Fruit fly (Drosophila melanogaster) whole organism, wandering third instar larva: Measurements from ENCODE around the gene Send1.

Experiments used
- Abd-B ChIP-seq: fragments of >200 bp; optimal IDR thresholded peaks from 2 replicates; lab custom pipeline; 2017; ENCODE audit warnings: missing biosample characterization, missing genetic modification characterization
- CG32264 ChIP-seq: fragments of 200-800 bp; sonication (Bioruptor generic); optimal IDR thresholded peaks from 2 replicates; lab custom pipeline; 2016; ENCODE audit warnings: missing biosample characterization, missing genetic modification characterization
- CG9705 ChIP-seq: fragments of 200-800 bp; sonication (Bioruptor generic); optimal IDR thresholded peaks from 2 replicates; lab custom pipeline; 2018; ENCODE audit warnings: missing biosample characterization, mild to moderate bottlenecking, missing genetic modification characterization
- CrebA ChIP-seq: fragments of 200-800 bp; sonication (Bioruptor generic); optimal IDR thresholded peaks from 2 replicates; lab custom pipeline; 2016; ENCODE audit warnings: missing biosample characterization, mild to moderate bottlenecking, missing genetic modification characterization, borderline replicate concordance
- Dfd ChIP-seq: fragments of >200 bp; optimal IDR thresholded peaks from 2 replicates; lab custom pipeline; 2017; ENCODE audit warnings: missing biosample characterization, missing genetic modification characterization
- Dif ChIP-seq: fragments of 200-275, 200-300 bp; sonication (Bioruptor generic); optimal IDR thresholded peaks from 2 replicates; lab custom pipeline; 2018; ENCODE audit warnings: missing biosample characterization, missing genetic modification characterization; ENCODE audit not compliant: partially characterized antibody
- GATAd ChIP-seq: sonication (Bioruptor generic); optimal IDR thresholded peaks from 2 replicates; lab custom pipeline; 2016; ENCODE audit warnings: missing biosample characterization, missing genetic modification characterization
- HLH106 ChIP-seq: fragments of 200-800 bp; optimal IDR thresholded peaks from 3 replicates; lab custom pipeline; 2019; ENCODE audit warnings: missing biosample characterization, mild to moderate bottlenecking, missing genetic modification characterization, moderate library complexity
- Hnf4 ChIP-seq: fragments of 200-800 bp; sonication (Bioruptor generic); optimal IDR thresholded peaks from 2 replicates; lab custom pipeline; 2016; ENCODE audit warnings: missing biosample characterization, mild to moderate bottlenecking, missing genetic modification characterization
- Hr78 ChIP-seq: fragments of >200 bp; optimal IDR thresholded peaks from 2 replicates; lab custom pipeline; 2017; ENCODE audit warnings: missing biosample characterization, missing genetic modification characterization
- Hr83 ChIP-seq: fragments of 200-300 bp; sonication (Bioruptor generic); optimal IDR thresholded peaks from 2 replicates; lab custom pipeline; 2016; ENCODE audit warnings: missing biosample characterization, mild to moderate bottlenecking, missing genetic modification characterization, moderate library complexity; ENCODE audit not compliant: poor library complexity, severe bottlenecking
- Jra ChIP-seq: sonication (Bioruptor generic); optimal IDR thresholded peaks from 2 replicates; lab custom pipeline; 2016; ENCODE audit warnings: missing biosample characterization, missing genetic modification characterization
- Mio ChIP-seq: sonication (Bioruptor generic); optimal IDR thresholded peaks from 2 replicates; lab custom pipeline; 2016; ENCODE audit warnings: missing biosample characterization, missing genetic modification characterization
- Myc ChIP-seq: fragments of >200 bp; optimal IDR thresholded peaks from 2 replicates; lab custom pipeline; 2017
- N ChIP-seq: fragments of >200 bp; optimal IDR thresholded peaks from 2 replicates; lab custom pipeline; 2018; ENCODE audit warnings: missing biosample characterization, missing external identifiers, missing genetic modification characterization
- OdsH ChIP-seq: fragments of 200-800 bp; sonication (Bioruptor generic); optimal IDR thresholded peaks from 2 replicates; lab custom pipeline; 2016; ENCODE audit warnings: missing biosample characterization, mild to moderate bottlenecking, missing genetic modification characterization
- Rel ChIP-seq, 2 experiments: fragments of 200-800 bp; sonication (Bioruptor generic) in 1 of 2; optimal IDR thresholded peaks; 2 replicates in 1 of 2; 3 replicates in 1 of 2; lab custom pipeline; 2016 to 2019; ENCODE audit warnings: mild to moderate bottlenecking in 2 of 2, missing biosample characterization in 2 of 2, missing genetic modification characterization in 2 of 2, moderate library complexity in 1 of 2
- Sp1 ChIP-seq: fragments of 200-800 bp; sonication (Bioruptor generic); optimal IDR thresholded peaks from 3 replicates; lab custom pipeline; 2019; ENCODE audit warnings: missing biosample characterization, mild to moderate bottlenecking, missing genetic modification characterization, moderate library complexity
- Vsx2 ChIP-seq: fragments of 200-300, 225-300 bp; sonication (Bioruptor generic); optimal IDR thresholded peaks from 2 replicates; lab custom pipeline; 2018; ENCODE audit warnings: missing biosample characterization, missing genetic modification characterization; ENCODE audit not compliant: partially characterized antibody
- br ChIP-seq: fragments of 200-800 bp; sonication (Bioruptor generic); optimal IDR thresholded peaks from 2 replicates; lab custom pipeline; 2016; ENCODE audit warnings: missing biosample characterization, missing genetic modification characterization
- brk ChIP-seq: fragments of 200-800 bp; sonication (Bioruptor generic); optimal IDR thresholded peaks from 2 replicates; lab custom pipeline; 2016; ENCODE audit warnings: missing biosample characterization, mild to moderate bottlenecking, missing genetic modification characterization
- dl ChIP-seq, 2 experiments: fragments of 175-275, 200-275 bp in 1 of 2; fragments of 200-275 bp in 1 of 2; sonication (Bioruptor generic); optimal IDR thresholded peaks; lab custom pipeline; 2018; ENCODE audit warnings: mild to moderate bottlenecking in 2 of 2, missing biosample characterization in 2 of 2, missing genetic modification characterization in 2 of 2, moderate library complexity in 2 of 2; ENCODE audit not compliant: partially characterized antibody in 2 of 2, insufficient read depth in 1 of 2
- dmrt93B ChIP-seq: fragments of 200-800 bp; sonication (Bioruptor generic); optimal IDR thresholded peaks from 2 replicates; lab custom pipeline; 2018; ENCODE audit warnings: missing biosample characterization, mild to moderate bottlenecking, missing genetic modification characterization
- dsf ChIP-seq: sonication (Bioruptor generic); optimal IDR thresholded peaks from 2 replicates; lab custom pipeline; 2016; ENCODE audit warnings: missing biosample characterization, missing genetic modification characterization, borderline replicate concordance
- ey ChIP-seq: fragments of 200-800 bp; sonication (Bioruptor generic); optimal IDR thresholded peaks from 2 replicates; lab custom pipeline; 2016; ENCODE audit warnings: missing biosample characterization, missing genetic modification characterization
- foxo ChIP-seq, 2 experiments: fragments of 200-800 bp; sonication (Bioruptor generic); optimal IDR thresholded peaks; 2 replicates in 1 of 2; 3 replicates in 1 of 2; lab custom pipeline; 2016 to 2017; ENCODE audit warnings: missing biosample characterization in 2 of 2, missing genetic modification characterization in 2 of 2
- fru ChIP-seq: fragments of 200-800 bp; sonication (Bioruptor generic); optimal IDR thresholded peaks from 3 replicates; lab custom pipeline; 2016; ENCODE audit warnings: missing biosample characterization, mild to moderate bottlenecking, missing genetic modification characterization
- h ChIP-seq: fragments of 200-800 bp; sonication (Bioruptor generic); optimal IDR thresholded peaks from 3 replicates; lab custom pipeline; 2016; ENCODE audit warnings: missing biosample characterization, mild to moderate bottlenecking, missing genetic modification characterization
- jim ChIP-seq: fragments of 175-275, 200-325 bp; sonication (Bioruptor generic); optimal IDR thresholded peaks from 2 replicates; lab custom pipeline; 2016; ENCODE audit warnings: missing biosample characterization, mild to moderate bottlenecking, missing genetic modification characterization
- lola ChIP-seq: fragments of >200 bp; optimal IDR thresholded peaks from 2 replicates; lab custom pipeline; 2017; ENCODE audit warnings: missing biosample characterization, missing genetic modification characterization
- pan ChIP-seq: fragments of >200 bp; optimal IDR thresholded peaks from 2 replicates; lab custom pipeline; 2017
- psq ChIP-seq: fragments of 200-800 bp; sonication (Bioruptor generic); optimal IDR thresholded peaks from 3 replicates; lab custom pipeline; 2017; ENCODE audit warnings: missing biosample characterization, mild to moderate bottlenecking, missing genetic modification characterization, moderate library complexity
- rgr ChIP-seq: fragments of 200-800 bp; sonication (Bioruptor generic); optimal IDR thresholded peaks from 3 replicates; lab custom pipeline; 2016; ENCODE audit warnings: missing biosample characterization, mild to moderate bottlenecking, missing genetic modification characterization
- sage ChIP-seq: fragments of 200-800 bp; sonication (Bioruptor generic); optimal IDR thresholded peaks from 2 replicates; lab custom pipeline; 2016; ENCODE audit warnings: missing biosample characterization, mild to moderate bottlenecking, missing genetic modification characterization
- sv ChIP-seq: fragments of 200-800 bp; sonication (Bioruptor generic); optimal IDR thresholded peaks from 3 replicates; lab custom pipeline; 2016; ENCODE audit warnings: missing biosample characterization, missing genetic modification characterization
- tai ChIP-seq: sonication (Bioruptor generic); optimal IDR thresholded peaks from 2 replicates; lab custom pipeline; 2016; ENCODE audit warnings: missing biosample characterization, missing genetic modification characterization
- usp ChIP-seq: fragments of >200 bp; optimal IDR thresholded peaks from 2 replicates; lab custom pipeline; 2017; ENCODE audit warnings: missing biosample characterization, missing genetic modification characterization
- woc ChIP-seq: sonication (Bioruptor generic); optimal IDR thresholded peaks from 2 replicates; lab custom pipeline; 2016; ENCODE audit warnings: missing biosample characterization, mild to moderate bottlenecking, missing genetic modification characterization

The Send1 gene

DNA sequence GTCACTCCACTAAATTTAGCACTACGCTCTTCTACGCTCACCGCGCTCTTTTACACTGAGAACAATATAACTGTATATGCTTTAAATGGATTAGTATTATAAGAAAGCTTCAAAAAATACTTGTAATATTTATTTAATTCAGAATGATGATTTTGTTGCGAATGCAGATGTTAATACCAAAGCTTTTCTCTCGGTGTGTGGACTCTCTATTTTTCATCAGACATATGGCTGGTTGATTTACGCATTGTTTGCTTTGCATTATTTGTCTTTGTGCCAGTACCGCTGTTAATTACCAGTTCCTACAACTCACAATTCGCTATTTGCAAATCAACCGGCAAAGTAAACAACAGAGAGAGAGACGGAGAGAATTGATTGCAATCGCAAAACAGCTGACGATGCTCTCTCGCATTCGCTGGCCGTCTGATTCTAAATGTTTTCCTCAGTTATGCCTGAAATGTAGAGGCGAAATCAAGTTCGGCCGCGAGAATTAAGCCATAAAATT is 33.1 kb downstream of the Send1 start:
- TF ChIP-seq lola (GFP tag; lab: Kevin White, UChicago) (no peak), Dif (GFP tag; lab: Kevin White, UChicago) (peak; percentile 78), Hr83 (GFP tag; lab: Kevin White, UChicago) (peak; percentile 100), Myc (lab: Kevin White, UChicago) (no peak), sv (GFP tag; lab: Kevin White, UChicago) (peak; percentile 89), Abd-B (GFP tag; lab: Kevin White, UChicago) (no peak), sage (GFP tag; lab: Kevin White, UChicago) (peak; percentile 96), Hnf4 (peak; percentile 99), rgr (GFP tag; lab: Kevin White, UChicago) (peak; percentile 99), CrebA (no peak), tai (GFP tag; lab: Kevin White, UChicago) (peak; percentile 97), CG9705 (GFP tag; lab: Kevin White, UChicago) (peak; percentile 89), fru (peak; percentile 98), dsf (GFP tag; lab: Kevin White, UChicago) (peak; percentile 93), psq (GFP tag; lab: Kevin White, UChicago) (peak; percentile 98), N (GFP tag; lab: Kevin White, UChicago) (no peak), pan (lab: Kevin White, UChicago) (no peak), foxo (GFP tag; optimal IDR thresholded peaks at IDR 0.05; lab: Kevin White, UChicago) (peak; percentile 85 to 98), Jra (GFP tag; lab: Kevin White, UChicago) (peak; percentile 98), OdsH (GFP tag; lab: Kevin White, UChicago) (peak; percentile 99), brk (GFP tag; lab: Kevin White, UChicago) (peak; percentile 98), Dfd (no peak), Sp1 (GFP tag; lab: Kevin White, UChicago) (peak; percentile 99), br (GFP tag; lab: Kevin White, UChicago) (peak; percentile 99), GATAd (GFP tag; lab: Kevin White, UChicago) (peak; percentile 96), CG32264 (GFP tag; lab: Kevin White, UChicago) (peak; percentile 95), Rel (GFP tag; optimal IDR thresholded peaks at IDR 0.05; lab: Kevin White, UChicago) (peak; percentile 87), Rel (tag; optimal IDR thresholded peaks at IDR 0.05; lab: Kevin White, UChicago) (peak; percentile 88), h (GFP tag; lab: Kevin White, UChicago) (peak; percentile 99), dl (GFP tag; optimal IDR thresholded peaks at IDR 0.05; lab: Kevin White, UChicago; ENCODE audit: insufficient read depth in 1 of 2, partially characterized antibody in 2 of 2) (peak; percentile 54 to 79), Mio (GFP tag; lab: Kevin White, UChicago) (peak; percentile 86), usp (no peak), Hr78 (GFP tag; lab: Kevin White, UChicago) (no peak), HLH106 (peak; percentile 97), dmrt93B (peak; percentile 89), ey (GFP tag; lab: Kevin White, UChicago) (peak; percentile 98), woc (peak; percentile 93), jim (GFP tag; lab: Kevin White, UChicago) (peak; percentile 83), Vsx2 (GFP tag; lab: Kevin White, UChicago) (no peak)

DNA sequence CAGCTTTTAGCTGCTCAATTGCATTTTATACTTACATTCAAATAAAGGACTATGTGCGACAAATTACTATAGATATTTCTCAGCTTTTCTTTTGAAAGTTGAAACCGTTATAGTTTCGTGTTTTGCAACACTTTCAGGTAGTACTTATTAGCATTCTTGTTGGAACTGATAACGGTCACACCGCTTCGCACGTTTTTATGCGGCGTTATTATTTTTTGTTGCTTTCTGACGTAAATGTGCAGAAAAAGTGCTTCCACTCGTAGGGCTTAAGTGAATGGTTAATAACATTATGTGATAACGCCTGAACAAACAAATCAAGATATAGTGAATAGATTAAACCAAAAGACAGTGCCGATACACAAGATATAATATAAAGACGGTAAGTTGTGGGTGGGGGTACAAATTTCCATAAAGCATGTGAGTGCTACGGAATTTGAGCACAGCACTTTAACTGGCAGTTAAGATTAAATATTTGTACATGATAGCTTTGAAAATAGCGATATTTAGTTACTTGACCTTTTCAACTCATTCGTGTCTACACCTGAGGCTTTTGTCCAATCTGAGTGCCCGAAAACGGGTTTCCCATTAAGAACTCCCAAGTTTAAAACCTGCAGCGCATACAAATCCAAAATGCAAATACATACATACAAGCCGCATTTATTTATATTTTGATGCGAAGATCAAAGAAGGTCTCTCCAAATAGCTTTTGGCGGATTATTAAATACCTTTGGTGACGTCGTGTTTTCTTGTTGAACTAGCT is 34.1 kb downstream of the Send1 start, which contains the start of gene papi:
Gene papi, plus strand, starts transcription at position 176 of the 760 bp plus-strand sequence.
- no peak for TF ChIP-seq Dfd
- no peak for TF ChIP-seq lola (GFP tag; lab: Kevin White, UChicago)
- no peak for TF ChIP-seq sv (GFP tag; lab: Kevin White, UChicago)
- TF ChIP-seq rgr (GFP tag; lab: Kevin White, UChicago), result peak; percentile 66
- TF ChIP-seq Jra (GFP tag; lab: Kevin White, UChicago), result no peak
- no peak for TF ChIP-seq Vsx2 (GFP tag; lab: Kevin White, UChicago)
- TF ChIP-seq Hr78 (GFP tag; lab: Kevin White, UChicago), result no peak
- no peak for TF ChIP-seq Rel (GFP tag; optimal IDR thresholded peaks at IDR 0.05; lab: Kevin White, UChicago)
- TF ChIP-seq Rel (tag; optimal IDR thresholded peaks at IDR 0.05; lab: Kevin White, UChicago), result peak; percentile 68
- TF ChIP-seq N (GFP tag; lab: Kevin White, UChicago), result no peak
- no peak for TF ChIP-seq dsf (GFP tag; lab: Kevin White, UChicago)
- TF ChIP-seq Sp1 (GFP tag; lab: Kevin White, UChicago), result no peak
